Worm (Caenorhabditis elegans) whole organism, L3 larva: ENCODE measurements around the gene H04M03.12.

Source experiments
- R02D3.7 ChIP-seq: fragments of 150-350 bp; optimal IDR thresholded peaks from 2 replicates; lab custom pipeline; 2014; ENCODE audit warnings: missing biosample characterization, missing genetic modification characterization
- ZK546.5 ChIP-seq: sonication (generic microtip); optimal IDR thresholded peaks from 2 replicates; lab custom pipeline; 2017; ENCODE audit warnings: missing biosample characterization, missing genetic modification characterization
- aly-2 ChIP-seq: fragments of 150-350 bp; optimal IDR thresholded peaks from 2 replicates; lab custom pipeline; 2014; ENCODE audit warnings: missing biosample characterization, missing genetic modification characterization
- ama-1 ChIP-seq: fragments of 150-350 bp; optimal IDR thresholded peaks from 2 replicates; lab custom pipeline; 2018
- ceh-28 ChIP-seq: fragments of 150-350 bp; optimal IDR thresholded peaks from 2 replicates; lab custom pipeline; 2014; ENCODE audit warnings: missing biosample characterization, missing genetic modification reagents, missing genetic modification characterization
- ceh-82 ChIP-seq: fragments of 150-350 bp; optimal IDR thresholded peaks from 2 replicates; lab custom pipeline; 2014; ENCODE audit warnings: missing biosample characterization, missing genetic modification characterization
- ceh-9 ChIP-seq: sonication (generic microtip); optimal IDR thresholded peaks from 2 replicates; lab custom pipeline; 2018; ENCODE audit warnings: missing biosample characterization, missing genetic modification characterization
- daf-12 ChIP-seq: fragments of 150-350 bp; optimal IDR thresholded peaks from 2 replicates; lab custom pipeline; 2014; ENCODE audit warnings: missing biosample characterization, missing genetic modification reagents, missing genetic modification characterization
- egl-27 ChIP-seq: sonication (generic microtip); optimal IDR thresholded peaks from 4 replicates; lab custom pipeline; 2017; ENCODE audit warnings: missing biosample characterization, missing genetic modification reagents, missing genetic modification characterization
- egl-5 ChIP-seq: fragments of 150-350 bp; optimal IDR thresholded peaks from 2 replicates; lab custom pipeline; 2017; ENCODE audit warnings: missing biosample characterization, missing genetic modification reagents, missing genetic modification characterization, inconsistent platforms
- elt-1 ChIP-seq: fragments of 150-350 bp; optimal IDR thresholded peaks from 2 replicates; lab custom pipeline; 2014; ENCODE audit warnings: missing biosample characterization, missing genetic modification characterization
- elt-2 ChIP-seq: sonication (generic microtip); optimal IDR thresholded peaks from 2 replicates; lab custom pipeline; 2016; ENCODE audit warnings: missing genetic modification reagents, mild to moderate bottlenecking, missing genetic modification characterization, missing compliant biosample characterization
- elt-3 ChIP-seq, 3 experiments: fragments of 150-350 bp in 1 of 3; sonication (generic microtip) in 2 of 3; optimal IDR thresholded peaks; 2 replicates in 2 of 3; 4 replicates in 1 of 3; lab custom pipeline; 2014 to 2017; ENCODE audit warnings: missing biosample characterization in 3 of 3, missing genetic modification characterization in 3 of 3
- fkh-10 ChIP-seq: sonication (generic microtip); optimal IDR thresholded peaks from 2 replicates; lab custom pipeline; 2017; ENCODE audit warnings: missing biosample characterization, missing genetic modification reagents, missing genetic modification characterization
- fkh-2 ChIP-seq: fragments of 150-350 bp; optimal IDR thresholded peaks from 2 replicates; lab custom pipeline; 2014; ENCODE audit warnings: missing biosample characterization, missing genetic modification reagents, missing genetic modification characterization
- hmg-11 ChIP-seq: sonication (generic microtip); optimal IDR thresholded peaks from 2 replicates; lab custom pipeline; 2016; ENCODE audit warnings: missing genetic modification characterization, missing compliant biosample characterization
- jun-1 ChIP-seq: fragments of 150-350 bp; optimal IDR thresholded peaks from 2 replicates; lab custom pipeline; 2014; ENCODE audit warnings: missing biosample characterization, missing genetic modification reagents, missing genetic modification characterization
- lin-15B ChIP-seq: fragments of 150-350 bp; optimal IDR thresholded peaks from 2 replicates; lab custom pipeline; 2014; ENCODE audit warnings: missing biosample characterization, missing genetic modification characterization
- lin-39 ChIP-seq: fragments of 150-350 bp; optimal IDR thresholded peaks from 2 replicates; lab custom pipeline; 2018; ENCODE audit warnings: missing biosample characterization, missing genetic modification reagents, missing genetic modification characterization
- mdl-1 ChIP-seq: fragments of 150-350 bp; optimal IDR thresholded peaks from 2 replicates; lab custom pipeline; 2014; ENCODE audit warnings: missing biosample characterization, missing genetic modification characterization
- nhr-12 ChIP-seq: fragments of 150-350 bp; optimal IDR thresholded peaks from 2 replicates; lab custom pipeline; 2014; ENCODE audit warnings: missing biosample characterization, missing genetic modification characterization
- nhr-23 ChIP-seq: fragments of 150-350 bp; optimal IDR thresholded peaks from 2 replicates; lab custom pipeline; 2014; ENCODE audit warnings: missing biosample characterization, missing genetic modification reagents, missing genetic modification characterization
- nhr-237 ChIP-seq: fragments of 150-350 bp; optimal IDR thresholded peaks from 2 replicates; lab custom pipeline; 2014; ENCODE audit warnings: missing biosample characterization, missing genetic modification characterization
- nhr-25 ChIP-seq: sonication (generic microtip); optimal IDR thresholded peaks from 2 replicates; lab custom pipeline; 2017; ENCODE audit warnings: missing biosample characterization, missing genetic modification characterization
- nhr-28 ChIP-seq: fragments of 150-350 bp; optimal IDR thresholded peaks from 2 replicates; lab custom pipeline; 2014; ENCODE audit warnings: missing biosample characterization, missing genetic modification characterization
- nhr-43 ChIP-seq: sonication (generic microtip); optimal IDR thresholded peaks from 2 replicates; lab custom pipeline; 2016; ENCODE audit warnings: mild to moderate bottlenecking, missing genetic modification characterization, missing compliant biosample characterization; ENCODE audit not compliant: poor library complexity, severe bottlenecking
- nhr-67 ChIP-seq: fragments of 150-350 bp; optimal IDR thresholded peaks from 2 replicates; lab custom pipeline; 2014; ENCODE audit warnings: missing biosample characterization, missing genetic modification characterization
- nhr-76 ChIP-seq: fragments of 150-350 bp; sonication (generic microtip); optimal IDR thresholded peaks from 5 replicates; lab custom pipeline; 2014; ENCODE audit warnings: missing biosample characterization, missing genetic modification characterization
- nhr-77 ChIP-seq: fragments of 150-350 bp; optimal IDR thresholded peaks from 2 replicates; lab custom pipeline; 2014; ENCODE audit warnings: missing biosample characterization, missing genetic modification characterization
- pha-4 ChIP-seq: fragments of 150-350 bp; optimal IDR thresholded peaks from 2 replicates; lab custom pipeline; 2014; ENCODE audit warnings: missing biosample characterization, missing genetic modification reagents, missing genetic modification characterization
- pqm-1 ChIP-seq: fragments of 150-350 bp; optimal IDR thresholded peaks from 2 replicates; lab custom pipeline; 2017; ENCODE audit warnings: missing biosample characterization, missing genetic modification characterization, inconsistent platforms
- sea-2 ChIP-seq: fragments of 150-350 bp; sonication (generic microtip); optimal IDR thresholded peaks from 4 replicates; lab custom pipeline; 2014; ENCODE audit warnings: missing biosample characterization, missing genetic modification reagents, missing genetic modification characterization
- skn-1 ChIP-seq: fragments of 150-350 bp; optimal IDR thresholded peaks from 2 replicates; lab custom pipeline; 2014; ENCODE audit warnings: missing biosample characterization, missing genetic modification characterization
- tbx-2 ChIP-seq: sonication (generic microtip); optimal IDR thresholded peaks from 2 replicates; lab custom pipeline; 2016; ENCODE audit warnings: mild to moderate bottlenecking, missing genetic modification characterization, missing compliant biosample characterization
- unc-62 ChIP-seq: fragments of 150-350 bp; sonication (generic microtip); optimal IDR thresholded peaks from 4 replicates; lab custom pipeline; 2014; ENCODE audit warnings: missing biosample characterization, missing genetic modification reagents, missing genetic modification characterization
- zag-1 ChIP-seq: fragments of 150-350 bp; optimal IDR thresholded peaks from 2 replicates; lab custom pipeline; 2014; ENCODE audit warnings: missing biosample characterization, missing genetic modification characterization
- ztf-4 ChIP-seq: fragments of 150-350 bp; optimal IDR thresholded peaks from 2 replicates; lab custom pipeline; 2014; ENCODE audit warnings: missing biosample characterization, missing genetic modification characterization

The H04M03.12 gene

ce11 chrIV:5940608-5941007, 37.5 kb upstream of the H04M03.12 start:
- TF ChIP-seq egl-27 (tag; lab: Kevin White, UChicago) = no peak
- no peak for TF ChIP-seq unc-62 (GFP tag; lab: Kevin White, UChicago)
- peak; percentile 22 for TF ChIP-seq lin-15B (tag; lab: Kevin White, UChicago)
- peak; percentile 21 for TF ChIP-seq ceh-28 (tag; lab: Kevin White, UChicago)
- TF ChIP-seq skn-1 (tag; lab: Kevin White, UChicago) = no peak
- TF ChIP-seq nhr-23 (tag; lab: Kevin White, UChicago) = peak; percentile 17

- TF ChIP-seq hmg-11 (tag; lab: Kevin White, UChicago) = no peak
- TF ChIP-seq lin-39 (tag; lab: Kevin White, UChicago) = no peak
- no peak for TF ChIP-seq fkh-2 (tag; lab: Kevin White, UChicago)
- TF ChIP-seq ceh-9 = no peak
- TF ChIP-seq mdl-1 (tag; lab: Kevin White, UChicago) = no peak
- TF ChIP-seq ceh-28 (tag; lab: Kevin White, UChicago) = no peak
- no peak for TF ChIP-seq zag-1 (tag; lab: Kevin White, UChicago)
- TF ChIP-seq ztf-4 (tag; lab: Kevin White, UChicago) = no peak
- TF ChIP-seq nhr-76 (tag; lab: Kevin White, UChicago) = no peak
- TF ChIP-seq nhr-67 = no peak
- no peak for TF ChIP-seq egl-5 (tag; lab: Kevin White, UChicago)
- no peak for TF ChIP-seq unc-62 (GFP tag; lab: Kevin White, UChicago)
These were observed 36.8 kb upstream of the H04M03.12 start for ce11 chrIV:5939908-5940307.

ce11 chrIV:5939122-5939521, 36.0 kb upstream of the H04M03.12 start, which contains the start of gene mcu-1:
mcu-1 (minus strand) TSS chrIV:5939230.
- no peak for TF ChIP-seq pha-4 (tag; lab: Kevin White, UChicago)
- TF ChIP-seq nhr-67 = no peak
- no peak for TF ChIP-seq nhr-237
- no peak for TF ChIP-seq unc-62 (GFP tag; lab: Kevin White, UChicago)
- peak; percentile 10 for TF ChIP-seq hmg-11 (tag; lab: Kevin White, UChicago)
- no peak for TF ChIP-seq mdl-1 (tag; lab: Kevin White, UChicago)
- TF ChIP-seq nhr-23 (tag; lab: Kevin White, UChicago) = peak; percentile 96
- peak; percentile 16 for TF ChIP-seq elt-2 (tag; lab: Kevin White, UChicago)
- no peak for TF ChIP-seq nhr-77 (tag; lab: Kevin White, UChicago)
- no peak for TF ChIP-seq elt-1 (tag; lab: Kevin White, UChicago)
- TF ChIP-seq nhr-43 = peak; percentile 69
- TF ChIP-seq ZK546.5 (tag; lab: Kevin White, UChicago) = no peak
- no peak for TF ChIP-seq ceh-82 (tag; lab: Kevin White, UChicago)
- TF ChIP-seq sea-2 = no peak
- peak; percentile 86 for TF ChIP-seq nhr-25 (tag; lab: Kevin White, UChicago)
- TF ChIP-seq fkh-2 (tag; lab: Kevin White, UChicago) = no peak
- TF ChIP-seq nhr-28 (tag; lab: Kevin White, UChicago) = no peak
- no peak for TF ChIP-seq tbx-2 (tag; lab: Kevin White, UChicago)
- peak in 1 of 3 experiments; percentile 52 for TF ChIP-seq elt-3 (tag; optimal IDR thresholded peaks at IDR 0.05; lab: Kevin White, UChicago)
- peak; percentile 55 for TF ChIP-seq ceh-28 (tag; lab: Kevin White, UChicago)
- peak; percentile 41 for TF ChIP-seq jun-1 (tag; lab: Kevin White, UChicago)
- TF ChIP-seq, all 47 proteins: peak for 8

ce11 chrIV:5937106-5937505, 34.0 kb upstream of the H04M03.12 start:
- TF ChIP-seq egl-27 (tag; lab: Kevin White, UChicago) (no peak), nhr-28 (tag; lab: Kevin White, UChicago) (no peak), R02D3.7 (no peak), nhr-237 (no peak), ceh-28 (tag; lab: Kevin White, UChicago) (no peak), fkh-10 (no peak), nhr-12 (tag; lab: Kevin White, UChicago) (no peak), ama-1 (lab: Kevin White, UChicago) (no peak), pqm-1 (tag; lab: Kevin White, UChicago) (no peak), elt-2 (tag; lab: Kevin White, UChicago) (no peak), pha-4 (tag; lab: Kevin White, UChicago) (no peak), sea-2 (no peak), aly-2 (no peak), ceh-82 (tag; lab: Kevin White, UChicago) (no peak), daf-12 (tag; lab: Kevin White, UChicago) (no peak)
